Worm (Caenorhabditis elegans) whole organism, L4 larva: ENCODE measurements around the gene F56F10.2.

Experiments
- F49E8.2 ChIP-seq: sonication (generic microtip); optimal IDR thresholded peaks from 2 replicates; lab custom pipeline; 2016; ENCODE audit warnings: missing compliant biosample characterization, mild to moderate bottlenecking, missing genetic modification characterization, borderline replicate concordance
- R02D3.7 ChIP-seq: fragments of 150-350 bp; sonication (generic microtip); optimal IDR thresholded peaks from 3 replicates; lab custom pipeline; 2014; ENCODE audit warnings: missing biosample characterization, missing genetic modification characterization
- T26A8.4 ChIP-seq: fragments of 200-800 bp; sonication (Bioruptor generic); IDR thresholded peaks from 2 replicates; pipeline ENCODE4 v1.3.6; 2022; ENCODE audit warnings: missing genetic modification characterization, missing compliant biosample characterization
- Y5F2A.4 ChIP-seq: fragments of 200-800 bp; sonication (Bioruptor generic); optimal IDR thresholded peaks from 2 replicates; lab custom pipeline; 2018; ENCODE audit warnings: mild to moderate bottlenecking, missing genetic modification characterization, missing compliant biosample characterization
- ZK546.5 ChIP-seq, 2 experiments: sonication (generic microtip); optimal IDR thresholded peaks; 2 replicates each; lab custom pipeline; 2017; ENCODE audit warnings: missing biosample characterization in 2 of 2, missing genetic modification characterization in 2 of 2
- aha-1 ChIP-seq: fragments of 150-350 bp; peaks from one replicate; lab custom pipeline; 2014; ENCODE audit warnings: missing biosample characterization, missing genetic modification characterization
- attf-4 ChIP-seq: sonication (generic microtip); optimal IDR thresholded peaks from 3 replicates; lab custom pipeline; 2017; ENCODE audit warnings: missing biosample characterization, missing genetic modification characterization
- ceh-28 ChIP-seq: fragments of 150-350 bp; optimal IDR thresholded peaks from 2 replicates; lab custom pipeline; 2014; ENCODE audit warnings: missing biosample characterization, missing genetic modification reagents, missing genetic modification characterization
- ceh-62 ChIP-seq: sonication (generic microtip); optimal IDR thresholded peaks from 2 replicates; lab custom pipeline; 2017; ENCODE audit warnings: missing biosample characterization, missing genetic modification characterization
- ceh-82 ChIP-seq: sonication (generic microtip); optimal IDR thresholded peaks from 2 replicates; lab custom pipeline; 2017; ENCODE audit warnings: missing biosample characterization, missing genetic modification characterization
- ces-1 ChIP-seq: fragments of 150-350 bp; sonication (generic microtip); optimal IDR thresholded peaks from 4 replicates; lab custom pipeline; 2014; ENCODE audit warnings: missing biosample characterization, missing genetic modification reagents, missing genetic modification characterization
- ctbp-1 ChIP-seq: fragments of 200-800 bp; sonication (Bioruptor generic); IDR thresholded peaks from 2 replicates; pipeline ENCODE4 v1.3.6; 2022; ENCODE audit warnings: missing genetic modification reagents, missing genetic modification characterization, missing compliant biosample characterization
- daf-16 ChIP-seq, 3 experiments: sonication (generic microtip); optimal IDR thresholded peaks; 2 replicates each; lab custom pipeline; 2016 to 2017; ENCODE audit warnings: missing genetic modification characterization in 3 of 3, missing genetic modification reagents in 3 of 3, mild to moderate bottlenecking in 2 of 3, missing compliant biosample characterization in 2 of 3, missing biosample characterization in 1 of 3, moderate library complexity in 1 of 3
- dmd-9 ChIP-seq: fragments of 200-800 bp; sonication (Bioruptor generic); IDR thresholded peaks from 2 replicates; pipeline ENCODE4 v1.3.6; 2022; ENCODE audit warnings: missing genetic modification reagents, missing genetic modification characterization, missing compliant biosample characterization
- dpl-1 ChIP-seq: fragments of 150-350 bp; optimal IDR thresholded peaks from 2 replicates; lab custom pipeline; 2014; ENCODE audit warnings: missing biosample characterization, missing genetic modification reagents, missing genetic modification characterization
- dve-1 ChIP-seq: sonication (generic microtip); optimal IDR thresholded peaks from 2 replicates; lab custom pipeline; 2017; ENCODE audit warnings: antibody characterized with exemption, mild to moderate bottlenecking, missing genetic modification characterization, missing compliant biosample characterization; ENCODE audit not compliant: insufficient read depth
- gei-8 ChIP-seq: fragments of 200-800 bp; sonication (Bioruptor generic); optimal IDR thresholded peaks from 2 replicates; lab custom pipeline; 2018; ENCODE audit warnings: mild to moderate bottlenecking, missing genetic modification characterization, missing compliant biosample characterization
- lin-15B ChIP-seq: fragments of 150-350 bp; sonication (generic microtip); optimal IDR thresholded peaks from 3 replicates; lab custom pipeline; 2014; ENCODE audit warnings: missing biosample characterization, missing genetic modification characterization
- lin-29 ChIP-seq: fragments of 200-800 bp; sonication (Bioruptor generic); IDR thresholded peaks from 2 replicates; pipeline ENCODE4 v1.3.6; 2022; ENCODE audit warnings: missing genetic modification reagents, missing genetic modification characterization, missing compliant biosample characterization
- lir-3 ChIP-seq: sonication (generic microtip); optimal IDR thresholded peaks from 2 replicates; lab custom pipeline; 2016; ENCODE audit warnings: mild to moderate bottlenecking, missing genetic modification characterization, missing compliant biosample characterization
- madf-5 ChIP-seq, 2 experiments: fragments of 200-800 bp; sonication (Bioruptor generic); IDR thresholded peaks; 2 replicates each; pipeline ENCODE4 v1.3.6; 2022; ENCODE audit warnings: missing compliant biosample characterization in 2 of 2, missing genetic modification characterization in 2 of 2
- mes-2 ChIP-seq: sonication (generic microtip); optimal IDR thresholded peaks from 2 replicates; lab custom pipeline; 2016; ENCODE audit warnings: missing genotype, mild to moderate bottlenecking, missing genetic modification characterization, missing compliant biosample characterization; ENCODE audit not compliant: poor library complexity, severe bottlenecking
- mxl-3 ChIP-seq: fragments of 200-800 bp; sonication (Bioruptor generic); optimal IDR thresholded peaks from 2 replicates; lab custom pipeline; 2018; ENCODE audit warnings: mild to moderate bottlenecking, missing genetic modification characterization, missing compliant biosample characterization
- nhr-28 ChIP-seq: fragments of 150-350 bp; optimal IDR thresholded peaks from 2 replicates; lab custom pipeline; 2014; ENCODE audit warnings: missing biosample characterization, missing genetic modification characterization
- nhr-48 ChIP-seq: sonication (generic microtip); optimal IDR thresholded peaks from 2 replicates; lab custom pipeline; 2016; ENCODE audit warnings: mild to moderate bottlenecking, missing genetic modification characterization, missing compliant biosample characterization
- nhr-6 ChIP-seq: fragments of 150-350 bp; optimal IDR thresholded peaks from 2 replicates; lab custom pipeline; 2014; ENCODE audit warnings: missing biosample characterization, missing genetic modification characterization
- pha-4 ChIP-seq, 2 experiments: fragments of 150-350 bp in 1 of 2; fragments of 200-800 bp in 1 of 2; sonication (Bioruptor generic) in 1 of 2; IDR thresholded peaks in 1 of 2; optimal IDR thresholded peaks in 1 of 2; 2 replicates each; pipeline versions ENCODE4 v1.3.6 to Lab custom; 2014 to 2022; ENCODE audit warnings: missing genetic modification characterization in 2 of 2, missing genetic modification reagents in 2 of 2, missing biosample characterization in 1 of 2, missing compliant biosample characterization in 1 of 2
- saeg-2 ChIP-seq: fragments of 200-800 bp; sonication (Bioruptor generic); IDR thresholded peaks from 2 replicates; pipeline ENCODE4 v1.3.6; 2022; ENCODE audit warnings: missing genetic modification reagents, missing genetic modification characterization, missing compliant biosample characterization
- skn-1 ChIP-seq: fragments of 150-350 bp; optimal IDR thresholded peaks from 2 replicates; lab custom pipeline; 2014; ENCODE audit warnings: missing biosample characterization, missing genetic modification characterization
- snpc-1.2 ChIP-seq: fragments of 200-800 bp; sonication (Bioruptor generic); IDR thresholded peaks from 2 replicates; pipeline ENCODE4 v1.3.6; 2022; ENCODE audit warnings: missing genetic modification reagents, missing genetic modification characterization, missing compliant biosample characterization
- snpc-4 ChIP-seq: fragments of 150-350 bp; optimal IDR thresholded peaks from 2 replicates; lab custom pipeline; 2014; ENCODE audit warnings: missing biosample characterization, missing genetic modification characterization
- unc-62 ChIP-seq, 3 experiments: fragments of 150-350 bp in 1 of 3; sonication (generic microtip); optimal IDR thresholded peaks in 2 of 3; peaks in 1 of 3; 1 replicate in 1 of 3; 2 replicates in 2 of 3; lab custom pipeline; 2014 to 2017; ENCODE audit warnings: missing biosample characterization in 3 of 3, missing genetic modification characterization in 3 of 3, missing genetic modification reagents in 3 of 3, missing genotype in 1 of 3
- vab-7 ChIP-seq: fragments of 200-800 bp; sonication (Bioruptor generic); IDR thresholded peaks from 2 replicates; pipeline ENCODE4 v1.3.6; 2022; ENCODE audit warnings: missing genetic modification reagents, missing genetic modification characterization, missing compliant biosample characterization
- zag-1 ChIP-seq: fragments of 150-350 bp; optimal IDR thresholded peaks from 2 replicates; lab custom pipeline; 2014; ENCODE audit warnings: missing biosample characterization, missing genetic modification characterization
- zfp-2 ChIP-seq: sonication (generic microtip); optimal IDR thresholded peaks from 2 replicates; lab custom pipeline; 2016; ENCODE audit warnings: mild to moderate bottlenecking, missing genetic modification characterization, missing compliant biosample characterization
- ztf-7 ChIP-seq: fragments of 150-350 bp; optimal IDR thresholded peaks from 2 replicates; lab custom pipeline; 2014; ENCODE audit warnings: missing biosample characterization, missing genetic modification characterization

F56F10.2 gene

DNA sequence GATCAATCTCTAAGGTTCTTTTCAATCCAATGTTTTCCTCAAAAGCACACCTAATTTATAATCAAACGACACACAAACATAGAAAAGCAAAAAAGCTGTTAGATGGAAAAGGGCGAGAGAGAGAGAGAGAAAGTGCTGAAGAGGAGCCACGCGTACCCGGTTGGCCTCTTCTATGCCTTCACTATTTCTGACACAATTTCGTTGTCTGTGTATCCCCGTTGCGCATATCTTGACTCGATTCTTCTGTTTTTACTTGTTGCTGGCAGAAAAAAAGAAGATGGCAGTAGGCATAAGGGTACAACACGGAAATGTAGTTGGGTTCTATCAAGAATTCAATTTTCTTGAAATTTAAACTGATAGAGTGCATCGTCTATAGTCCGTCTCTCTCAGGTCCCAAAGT lies 31.9 kb upstream of the F56F10.2 start (continued):
- TF ChIP-seq mes-2 (tag; lab: Kevin White, UChicago) = peak; percentile 75
- TF ChIP-seq daf-16 (GFP tag; optimal IDR thresholded peaks at IDR 0.05; lab: Kevin White, UChicago) = no peak
- TF ChIP-seq daf-16 (tag; optimal IDR thresholded peaks at IDR 0.05; lab: Kevin White, UChicago) = peak; percentile 52
- no peak for TF ChIP-seq dmd-9 (GFP tag; lab: Robert Waterston, UW)
- TF ChIP-seq pha-4 (GFP tag; IDR thresholded peaks at IDR 0.05; lab: Robert Waterston, UW) = no peak
- TF ChIP-seq pha-4 (tag; optimal IDR thresholded peaks at IDR 0.05; lab: Kevin White, UChicago) = peak; percentile 90
- TF ChIP-seq nhr-48 (tag; lab: Kevin White, UChicago) = peak; percentile 27
- TF ChIP-seq snpc-4 = no peak
- TF ChIP-seq F49E8.2 = no peak

DNA sequence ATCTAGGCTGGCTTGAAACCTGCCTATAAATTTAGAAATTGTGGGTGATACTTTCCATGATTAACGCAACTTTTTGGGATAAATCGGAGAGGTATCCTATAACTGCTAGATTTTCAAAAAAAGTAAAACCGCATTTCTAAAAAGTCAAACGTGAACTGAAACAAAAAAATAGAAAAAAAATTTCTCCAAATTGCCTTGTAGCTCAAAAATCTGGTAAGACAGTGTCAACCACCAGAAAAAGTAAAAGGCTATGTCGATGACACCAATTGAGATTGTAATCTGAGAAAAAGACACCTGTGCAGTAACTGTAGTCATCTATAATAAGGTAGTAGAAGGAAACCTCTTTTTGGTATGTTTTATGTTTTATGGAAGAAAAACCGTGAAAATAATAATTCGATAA lies 30.8 kb upstream of the F56F10.2 start, which contains the start of gene wdr-54:
wdr-54 (plus strand) TSS at position 301 of the 400 bp plus-strand sequence.
- TF ChIP-seq ZK546.5 (tag; optimal IDR thresholded peaks at IDR 0.05; lab: Kevin White, UChicago) (no peak), ces-1 (GFP tag; lab: Kevin White, UChicago) (no peak), daf-16 (GFP tag; optimal IDR thresholded peaks at IDR 0.05; lab: Kevin White, UChicago) (no peak), daf-16 (tag; optimal IDR thresholded peaks at IDR 0.05; lab: Kevin White, UChicago) (no peak), vab-7 (GFP tag; lab: Robert Waterston, UW) (no peak), mxl-3 (GFP tag; lab: Kevin White, UChicago) (no peak), zag-1 (tag; lab: Kevin White, UChicago) (no peak), lin-29 (GFP tag; lab: Robert Waterston, UW) (no peak), skn-1 (tag; lab: Kevin White, UChicago) (no peak), pha-4 (GFP tag; IDR thresholded peaks at IDR 0.05; lab: Robert Waterston, UW) (no peak), pha-4 (tag; optimal IDR thresholded peaks at IDR 0.05; lab: Kevin White, UChicago) (no peak), nhr-28 (tag; lab: Kevin White, UChicago) (no peak), lir-3 (tag; lab: Kevin White, UChicago) (no peak), lin-15B (no peak), ctbp-1 (GFP tag; lab: Robert Waterston, UW) (no peak), unc-62 (GFP tag; optimal IDR thresholded peaks at IDR 0.05 in 1 of 2; lab: Kevin White, UChicago) (no peak), unc-62 (tag; optimal IDR thresholded peaks at IDR 0.05; lab: Kevin White, UChicago) (no peak), gei-8 (no peak), ceh-62 (no peak), ceh-82 (tag; lab: Kevin White, UChicago) (no peak), T26A8.4 (GFP tag; lab: Robert Waterston, UW) (no peak)

DNA sequence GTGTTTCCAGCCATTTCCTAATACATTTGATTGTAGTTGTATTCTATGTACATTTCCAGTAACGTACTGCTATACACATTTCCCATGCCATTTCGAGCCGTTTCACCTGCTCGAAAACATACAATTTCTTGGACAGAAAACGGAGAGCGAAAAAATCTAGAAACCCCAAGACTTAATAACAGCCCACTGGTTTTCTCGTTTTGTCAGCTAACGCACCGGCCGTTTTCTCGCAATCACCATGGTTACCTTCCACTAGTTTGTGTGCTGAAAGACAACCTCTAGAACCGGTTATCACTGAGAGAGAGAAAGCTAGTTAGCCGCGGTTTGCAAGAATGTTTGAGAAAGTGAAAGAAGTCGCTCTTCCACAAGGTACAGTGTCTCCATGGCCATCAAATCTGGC lies 29.2 kb upstream of the F56F10.2 start:
- peak; percentile 60 for TF ChIP-seq aha-1 (tag; lab: Kevin White, UChicago)
- TF ChIP-seq dpl-1 (GFP tag; lab: Kevin White, UChicago) = no peak
- TF ChIP-seq nhr-6 (tag; lab: Kevin White, UChicago) = no peak
- no peak for TF ChIP-seq R02D3.7 (tag; lab: Kevin White, UChicago)
- TF ChIP-seq ceh-62 = no peak
- TF ChIP-seq ceh-28 = no peak
- TF ChIP-seq, all 104 proteins: peak for 1

- TF ChIP-seq snpc-1.2 (GFP tag; lab: Robert Waterston, UW) (no peak), saeg-2 (GFP tag; lab: Robert Waterston, UW) (no peak), Y5F2A.4 (GFP tag; lab: Kevin White, UChicago) (no peak), vab-7 (GFP tag; lab: Robert Waterston, UW) (no peak)
Observed at ce11 chrX:834478-834877, 24.9 kb upstream of the F56F10.2 start, which contains the start of gene F39H12.1. TSS of gene F39H12.1 (plus strand) at chrX:834778.

DNA sequence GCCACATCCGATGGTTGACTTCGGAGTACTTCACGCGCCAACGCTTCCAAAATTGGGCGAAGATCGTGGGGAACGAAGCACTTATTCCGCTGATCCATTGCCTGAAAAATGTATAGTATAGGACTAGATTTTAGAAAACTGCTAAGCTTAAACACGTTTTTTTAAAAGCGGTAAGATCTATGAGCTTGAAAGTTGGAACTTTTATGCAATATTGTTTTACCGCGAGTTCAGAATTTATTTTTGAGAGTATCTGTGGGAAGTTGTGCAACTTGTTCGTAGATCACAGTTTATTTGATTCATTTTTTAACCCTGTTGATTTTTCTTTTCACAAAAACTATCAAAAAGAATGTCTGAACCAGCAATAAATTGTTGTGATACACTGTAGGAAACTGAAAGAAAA lies 18.0 kb upstream of the F56F10.2 start, which contains the start of gene F39H12.3:
F39H12.3 (minus strand) TSS at position 101 of the 400 bp plus-strand sequence.
- TF ChIP-seq zfp-2 (tag; lab: Kevin White, UChicago) (no peak), madf-5 (GFP tag; IDR thresholded peaks at IDR 0.05; lab: Robert Waterston, UW) (no peak), attf-4 (tag; lab: Kevin White, UChicago) (no peak), ztf-7 (no peak), lin-29 (GFP tag; lab: Robert Waterston, UW) (no peak), dve-1 (tag; lab: Kevin White, UChicago) (no peak)
- TF ChIP-seq, all 104 proteins: peak for 0
